Worm (Caenorhabditis elegans): Measurements from ENCODE around the gene sre-53.

The sre-53 gene

DNA sequence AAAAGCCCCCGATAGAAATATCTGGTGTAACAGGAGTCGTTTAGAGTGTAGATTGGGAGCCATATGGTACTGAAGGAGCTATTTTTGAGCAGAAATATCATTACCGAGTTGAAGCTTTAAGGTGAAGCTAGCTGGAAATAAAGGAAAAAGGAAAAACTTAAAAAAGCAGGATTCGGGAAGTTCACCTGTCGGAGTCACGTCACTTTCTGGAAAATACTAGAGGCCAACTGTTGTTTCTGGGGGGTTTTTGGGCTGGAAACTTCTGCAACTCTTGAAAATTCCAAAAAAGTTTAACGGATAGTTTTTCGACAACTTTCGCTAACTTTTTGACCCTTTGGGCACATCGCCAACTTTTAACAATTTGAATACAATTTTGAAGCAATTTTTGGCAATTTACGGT lies at the start of gene sre-53:
Gene sre-53, minus strand, starts transcription at position 101 of the 400 bp plus-strand sequence.
- TF ChIP-seq him-1 (tag; optimal IDR thresholded peaks at IDR 0.05) (no peak), W03F9.2 (tag; optimal IDR thresholded peaks at IDR 0.05) (no peak), dao-5 (tag; optimal IDR thresholded peaks at IDR 0.05) (no peak)

DNA sequence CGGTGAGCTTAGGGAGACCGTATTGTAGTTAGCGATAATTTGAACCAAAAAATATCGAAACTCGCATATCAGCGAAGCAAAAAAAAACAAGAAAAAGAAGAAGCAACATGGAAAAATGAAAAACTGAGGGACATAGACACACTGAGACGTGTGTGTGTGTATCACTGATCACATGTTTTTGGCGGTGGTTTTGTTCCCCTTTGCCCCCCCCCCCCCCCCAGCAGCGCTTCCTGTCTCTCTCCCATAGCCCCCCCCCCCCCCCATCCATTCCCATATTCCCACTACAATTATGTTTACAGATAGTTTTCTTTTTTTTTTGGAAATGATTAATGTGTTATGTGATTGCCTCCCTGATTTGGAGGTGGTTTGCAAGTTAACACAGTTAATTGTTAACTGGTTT lies 46.0 kb upstream of the sre-53 start:
- TF ChIP-seq him-1 (tag; optimal IDR thresholded peaks at IDR 0.05) (no peak), W03F9.2 (tag; optimal IDR thresholded peaks at IDR 0.05) (no peak), dao-5 (tag; optimal IDR thresholded peaks at IDR 0.05) (no peak)

DNA sequence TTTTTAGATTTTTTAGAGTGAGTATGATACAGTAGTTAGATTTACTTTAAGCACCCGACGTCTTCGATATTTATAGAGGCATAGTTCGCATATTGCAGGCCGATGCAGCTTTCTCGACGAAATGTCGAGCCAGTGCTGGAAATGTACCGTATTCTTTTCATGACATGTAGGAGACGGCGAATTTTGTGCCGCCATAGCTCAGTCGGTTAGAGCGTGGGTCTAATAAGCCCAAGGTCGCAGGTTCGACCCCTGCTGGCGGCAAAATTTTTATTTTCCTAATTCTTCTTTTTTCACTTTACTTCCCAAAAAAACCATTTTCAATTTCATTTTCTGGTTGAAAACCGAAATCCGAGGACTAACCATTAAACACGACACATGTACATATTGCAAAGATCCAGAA lies 39.1 kb upstream of the sre-53 start:
- TF ChIP-seq him-1 (tag; optimal IDR thresholded peaks at IDR 0.05) (no peak), W03F9.2 (tag; optimal IDR thresholded peaks at IDR 0.05) (no peak)

DNA sequence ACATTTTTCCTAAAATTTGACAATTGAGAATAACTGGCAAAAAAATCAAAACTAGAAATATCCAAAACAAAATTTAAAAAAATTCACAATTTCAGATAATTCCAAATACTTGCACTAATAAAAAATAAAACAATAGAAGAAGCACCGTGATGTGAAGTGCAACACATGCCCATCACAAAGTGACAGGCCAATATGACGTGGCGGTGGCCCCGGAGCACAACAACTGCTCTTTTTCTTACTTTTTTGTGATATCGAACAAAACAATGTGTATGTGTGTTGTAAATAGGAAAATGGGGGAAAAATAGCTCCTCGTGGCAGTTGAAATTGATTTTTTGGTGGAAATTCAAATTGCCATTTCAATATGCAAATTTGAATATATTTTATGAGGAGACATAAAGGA lies 30.6 kb upstream of the sre-53 start:
- TF ChIP-seq W03F9.2 (tag; optimal IDR thresholded peaks at IDR 0.05) (no peak), him-1 (tag; optimal IDR thresholded peaks at IDR 0.05) (no peak), dao-5 (tag; optimal IDR thresholded peaks at IDR 0.05) (no peak)

DNA sequence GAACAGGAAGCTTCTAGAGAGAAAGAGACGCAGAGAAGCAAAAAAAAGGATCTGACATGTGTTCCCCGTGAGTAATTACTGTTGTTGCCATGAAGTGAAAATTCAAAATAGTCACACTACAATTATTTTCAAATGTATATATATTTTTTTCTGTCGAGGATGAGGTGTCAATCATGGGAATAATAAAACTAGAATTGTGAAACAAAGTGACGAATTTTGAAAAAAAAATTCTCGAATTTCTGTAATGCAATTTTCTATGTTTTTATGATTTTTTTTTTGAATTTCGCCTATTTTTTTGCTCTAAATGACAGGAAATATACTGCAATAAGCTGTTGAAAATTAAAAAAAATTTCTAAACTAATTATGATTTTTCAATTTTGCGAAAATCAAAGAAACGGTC lies 29.9 kb upstream of the sre-53 start:
- TF ChIP-seq dao-5 (tag; optimal IDR thresholded peaks at IDR 0.05), result no peak
- no peak for TF ChIP-seq him-1 (tag; optimal IDR thresholded peaks at IDR 0.05)
- no peak for TF ChIP-seq W03F9.2 (tag; optimal IDR thresholded peaks at IDR 0.05)

DNA sequence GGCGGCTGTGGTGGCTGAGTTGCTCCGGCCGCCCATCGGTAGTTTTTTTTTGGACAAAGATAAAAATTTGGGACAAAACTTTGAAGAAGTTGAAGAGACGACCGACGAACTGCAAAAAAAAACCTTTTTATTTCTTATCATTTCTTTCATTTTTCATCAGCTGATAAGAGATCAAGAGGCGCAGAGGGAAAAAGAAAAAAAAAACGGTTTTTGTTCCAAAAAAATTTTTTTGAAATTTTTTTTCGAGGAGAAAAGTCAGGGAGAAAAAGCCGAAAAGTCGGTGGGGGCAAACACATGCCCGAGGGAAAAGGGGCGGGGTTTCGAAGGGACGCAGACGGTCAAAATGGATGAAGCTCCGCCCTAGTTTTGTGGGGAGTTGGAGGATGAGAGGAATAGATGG lies 28.9 kb upstream of the sre-53 start, which contains the start of gene ras-1:
Gene ras-1, minus strand, starts transcription at position 129 of the 400 bp plus-strand sequence.
- TF ChIP-seq him-1 (tag; optimal IDR thresholded peaks at IDR 0.05) (no peak), W03F9.2 (tag; optimal IDR thresholded peaks at IDR 0.05) (no peak), dao-5 (tag; optimal IDR thresholded peaks at IDR 0.05) (no peak)

DNA sequence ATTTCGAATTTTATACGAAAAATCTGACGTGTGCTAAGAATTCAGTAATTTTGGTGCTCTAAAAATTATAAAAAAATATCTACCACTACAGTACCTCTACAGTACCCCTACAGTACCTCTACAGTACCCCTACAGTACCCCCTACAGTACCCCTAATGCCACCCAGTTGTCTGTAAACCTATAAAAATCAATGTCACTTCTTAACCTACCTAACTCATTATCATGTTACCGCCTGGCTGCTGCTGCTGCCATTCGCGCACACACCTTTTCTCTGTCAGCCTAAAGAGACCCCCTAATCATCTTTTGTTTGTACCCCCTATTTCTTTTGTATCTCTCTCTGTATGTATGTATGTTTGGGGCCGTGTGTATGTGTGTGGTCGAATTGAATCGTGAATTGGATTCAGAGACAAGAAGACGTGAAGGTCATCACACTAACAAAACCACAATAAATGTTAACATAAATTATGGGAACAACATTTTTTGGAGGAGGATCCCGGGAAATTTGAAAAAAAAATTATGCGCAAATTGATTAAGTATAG lies 27.6 kb upstream of the sre-53 start:
- TF ChIP-seq him-1 (tag; optimal IDR thresholded peaks at IDR 0.05), result no peak
- no peak for TF ChIP-seq dao-5 (tag; optimal IDR thresholded peaks at IDR 0.05)
- no peak for TF ChIP-seq W03F9.2 (tag; optimal IDR thresholded peaks at IDR 0.05)

DNA sequence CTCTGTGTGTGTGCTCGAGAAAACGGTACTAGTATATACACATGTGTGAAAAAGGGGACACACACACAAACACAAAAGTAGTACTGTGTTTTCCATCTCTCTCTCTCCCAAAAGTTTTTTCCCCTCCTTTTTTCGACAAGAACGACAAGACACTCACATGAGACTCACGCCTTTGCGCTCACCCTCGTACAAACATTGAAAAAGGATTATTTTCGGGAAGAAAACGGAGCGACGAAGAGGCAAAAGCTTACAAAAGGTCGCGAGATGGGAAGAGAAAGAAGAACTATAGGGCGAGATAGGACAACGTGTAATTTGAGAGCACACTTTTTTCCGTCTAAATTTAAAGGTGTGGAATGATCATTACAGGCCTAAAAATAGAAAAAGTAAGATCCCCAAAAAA lies 26.7 kb upstream of the sre-53 start:
- TF ChIP-seq dao-5 (tag; optimal IDR thresholded peaks at IDR 0.05), result no peak
- TF ChIP-seq W03F9.2 (tag; optimal IDR thresholded peaks at IDR 0.05), result no peak
- TF ChIP-seq him-1 (tag; optimal IDR thresholded peaks at IDR 0.05), result no peak

DNA sequence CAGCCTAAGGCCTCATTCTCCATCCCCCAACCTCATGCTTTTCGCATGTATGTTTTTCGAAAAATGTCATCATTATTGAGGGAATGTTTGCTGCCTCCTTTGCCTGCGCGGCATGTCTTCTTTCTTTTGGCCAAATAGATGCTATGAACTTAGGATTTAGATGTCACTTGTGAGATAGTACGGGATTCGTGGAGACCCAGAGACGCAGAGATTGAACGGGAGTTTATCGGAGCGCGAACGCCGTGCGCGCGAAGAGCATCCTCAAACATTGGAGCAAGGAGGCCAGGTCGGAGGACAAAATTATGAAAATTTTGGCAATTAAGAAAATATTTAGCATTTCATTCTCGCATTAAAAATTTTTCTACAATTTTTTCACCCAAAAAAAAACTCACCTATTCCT lies 25.8 kb upstream of the sre-53 start:
- TF ChIP-seq W03F9.2 (tag; optimal IDR thresholded peaks at IDR 0.05) (no peak), him-1 (tag; optimal IDR thresholded peaks at IDR 0.05) (no peak), dao-5 (tag; optimal IDR thresholded peaks at IDR 0.05) (no peak)

DNA sequence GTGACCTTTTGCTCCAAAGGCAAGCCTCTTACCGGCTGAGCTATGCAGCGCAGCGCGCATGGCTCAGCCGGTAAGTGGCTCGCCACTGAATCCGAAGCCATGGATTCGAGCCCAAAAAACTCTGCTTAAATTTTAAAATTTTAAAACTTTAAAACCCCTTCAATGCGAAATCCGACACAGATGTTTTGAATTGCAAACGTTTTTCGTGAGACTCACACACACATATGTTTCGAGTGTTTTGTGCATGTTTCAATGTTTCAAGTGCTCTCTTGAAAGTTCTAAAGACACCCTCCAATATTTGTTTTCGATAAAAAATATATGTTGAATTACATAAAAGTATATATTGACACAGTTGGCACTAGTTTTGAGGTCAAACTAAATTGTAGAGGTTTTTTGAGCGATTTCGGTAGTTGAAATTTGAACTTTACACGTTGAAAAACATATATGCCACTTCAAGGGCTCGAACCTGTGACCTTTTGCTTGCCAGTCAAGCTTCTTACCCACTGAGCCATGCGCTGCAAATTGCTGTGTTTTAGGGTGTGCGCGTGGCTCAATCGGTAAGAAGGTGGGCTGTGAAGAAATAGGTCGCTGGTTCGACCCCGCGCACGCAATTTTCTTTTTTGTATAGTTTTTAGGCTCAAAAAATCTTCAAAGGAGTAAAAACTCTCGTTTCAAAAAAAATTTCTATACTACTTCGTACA lies 23.2 kb upstream of the sre-53 start:
- TF ChIP-seq dao-5 (tag; optimal IDR thresholded peaks at IDR 0.05) (no peak), W03F9.2 (tag; optimal IDR thresholded peaks at IDR 0.05) (no peak), him-1 (tag; optimal IDR thresholded peaks at IDR 0.05) (no peak)

DNA sequence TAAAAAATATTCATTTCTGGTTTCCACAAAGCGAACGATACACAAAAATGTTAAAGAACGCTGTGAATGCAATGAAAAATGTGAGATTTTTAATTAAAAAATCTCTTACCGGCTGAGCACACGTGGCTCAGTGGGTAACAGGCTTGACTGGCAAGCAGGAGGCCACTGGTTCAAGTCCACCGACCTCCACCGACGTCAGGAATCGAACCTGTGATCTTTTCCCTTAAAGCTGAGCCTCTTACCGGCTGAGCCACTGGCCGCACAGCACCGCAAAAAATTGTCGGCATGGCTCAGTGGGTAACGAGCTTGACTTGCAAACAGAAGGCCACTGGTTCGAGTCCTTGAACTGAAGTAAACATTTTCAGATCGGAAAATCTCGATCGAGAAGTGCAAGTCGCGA lies 21.6 kb upstream of the sre-53 start, which contains the start of gene C44C11.6:
Gene C44C11.6, plus strand, starts transcription at position 23 of the 400 bp plus-strand sequence.
- TF ChIP-seq him-1 (tag; optimal IDR thresholded peaks at IDR 0.05) (no peak), dao-5 (tag; optimal IDR thresholded peaks at IDR 0.05) (no peak), W03F9.2 (tag; optimal IDR thresholded peaks at IDR 0.05) (no peak)

DNA sequence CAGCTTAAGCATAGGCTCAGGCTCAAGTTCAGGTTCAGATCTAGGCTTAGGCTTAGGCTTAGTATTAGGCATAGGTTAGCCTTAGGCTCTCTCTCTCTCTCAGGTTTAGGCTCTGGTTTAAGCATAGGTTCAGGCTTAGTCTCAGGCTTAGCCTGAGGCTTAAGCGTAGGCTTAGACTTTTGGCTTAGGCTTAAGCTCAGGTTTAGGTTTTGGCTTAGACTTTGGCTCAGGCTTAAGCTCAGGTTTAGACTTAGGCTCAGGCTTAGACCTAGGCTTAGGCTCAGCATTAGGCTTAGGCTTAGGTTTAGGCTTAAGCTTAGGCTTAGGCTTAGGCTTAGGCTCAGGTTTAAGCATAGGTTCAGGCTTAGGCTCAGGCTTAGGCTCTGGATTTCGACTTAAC lies 20.5 kb upstream of the sre-53 start:
- no peak for TF ChIP-seq him-1 (tag; optimal IDR thresholded peaks at IDR 0.05)
- TF ChIP-seq dao-5 (tag; optimal IDR thresholded peaks at IDR 0.05), result no peak
- no peak for TF ChIP-seq W03F9.2 (tag; optimal IDR thresholded peaks at IDR 0.05)

DNA sequence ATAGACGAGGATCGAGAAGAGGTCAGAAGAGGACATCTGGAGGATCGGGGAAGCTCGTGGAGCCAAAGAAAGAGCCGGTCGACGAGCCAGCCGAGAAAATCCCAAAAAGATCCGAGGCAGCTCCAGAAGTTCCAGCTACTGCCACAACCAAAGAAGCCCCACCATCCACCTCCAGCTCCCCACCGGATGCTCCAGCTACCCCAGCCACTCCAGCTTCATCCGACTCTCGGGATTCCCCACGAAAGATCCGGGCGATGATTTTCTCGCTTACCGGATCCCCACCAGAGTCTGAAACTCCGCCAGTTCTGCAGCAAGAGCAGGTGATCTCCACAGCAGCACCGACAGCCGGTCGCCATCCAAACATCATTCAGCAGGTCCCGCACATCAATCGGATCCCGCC lies 19.7 kb upstream of the sre-53 start:
- no peak for TF ChIP-seq him-1 (tag; optimal IDR thresholded peaks at IDR 0.05)
- no peak for TF ChIP-seq W03F9.2 (tag; optimal IDR thresholded peaks at IDR 0.05)
- no peak for TF ChIP-seq dao-5 (tag; optimal IDR thresholded peaks at IDR 0.05)

DNA sequence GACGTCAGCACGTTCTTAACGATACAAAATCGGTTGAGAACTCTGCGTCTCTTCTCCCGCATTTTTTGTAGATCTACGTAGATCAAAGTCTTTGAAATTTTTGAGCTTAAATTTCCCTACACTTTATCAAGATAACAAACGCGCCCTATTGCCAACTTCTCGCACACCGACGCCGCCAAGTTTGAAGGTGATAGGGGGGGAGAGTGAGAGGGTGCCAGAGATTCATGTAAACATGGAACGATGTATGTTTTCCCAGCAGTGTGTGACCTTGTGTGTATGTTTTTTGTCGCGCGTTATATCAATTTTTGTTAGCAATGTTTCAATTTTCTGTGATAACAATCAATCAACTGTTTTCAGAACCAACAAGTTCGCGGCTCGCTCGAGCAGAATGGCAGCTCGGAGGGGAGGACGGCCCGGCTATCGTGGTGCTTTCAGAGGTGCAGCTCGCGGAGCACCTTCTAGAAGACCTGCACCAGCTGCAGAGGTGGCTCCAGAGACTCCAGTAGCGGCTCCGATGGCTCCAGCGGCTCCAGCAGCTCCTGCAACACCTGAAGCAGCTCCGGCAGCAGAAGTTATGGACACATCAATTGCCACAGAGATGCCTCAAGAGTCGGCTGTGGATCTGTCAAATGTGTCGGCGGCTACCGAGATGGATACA lies 18.5 kb upstream of the sre-53 start:
- TF ChIP-seq him-1 (tag; optimal IDR thresholded peaks at IDR 0.05), result no peak
- TF ChIP-seq W03F9.2 (tag; optimal IDR thresholded peaks at IDR 0.05), result no peak
- TF ChIP-seq dao-5 (tag; optimal IDR thresholded peaks at IDR 0.05), result no peak
